Fruit fly (Drosophila melanogaster) whole organism, prepupa: ENCODE data around the gene CG1273.

Experiments used
- Blimp-1 ChIP-seq: fragments of 200-800 bp; sonication (Bioruptor generic); optimal IDR thresholded peaks from 3 replicates; lab custom pipeline; 2017; ENCODE audit warnings: missing biosample characterization, missing genetic modification characterization, mild to moderate bottlenecking, moderate library complexity, missing genetic modification reagents
- CG10669 ChIP-seq: fragments of 200-800 bp; sonication (Bioruptor generic); optimal IDR thresholded peaks from 3 replicates; lab custom pipeline; 2018; ENCODE audit warnings: missing biosample characterization, mild to moderate bottlenecking, missing genetic modification characterization, moderate library complexity
- CG11294 ChIP-seq: fragments of 200-800 bp; sonication (Bioruptor generic); IDR thresholded peaks from 2 replicates; pipeline ENCODE4 v1.3.6; 2022; ENCODE audit warnings: missing biosample characterization, missing genetic modification characterization
- CG11762 ChIP-seq: fragments of 200-800 bp; sonication (Bioruptor generic); optimal IDR thresholded peaks from 3 replicates; lab custom pipeline; 2016; ENCODE audit warnings: missing biosample characterization, missing genetic modification characterization; ENCODE audit not compliant: insufficient read depth
- CG11902 ChIP-seq: fragments of 200-800 bp; sonication (Bioruptor generic); optimal IDR thresholded peaks from 3 replicates; lab custom pipeline; 2016; ENCODE audit warnings: missing biosample characterization, missing genetic modification characterization
- CG15336 ChIP-seq: fragments of 200-800 bp; sonication (Bioruptor generic); IDR thresholded peaks from 2 replicates; pipeline ENCODE4 v1.3.6; 2022; ENCODE audit warnings: missing biosample characterization, missing genetic modification characterization
- CG1621 ChIP-seq: fragments of 200-800 bp; sonication (Bioruptor generic); optimal IDR thresholded peaks from 3 replicates; lab custom pipeline; 2018; ENCODE audit warnings: missing biosample characterization, mild to moderate bottlenecking, missing genetic modification characterization
- CG16779 ChIP-seq: fragments of 200-800 bp; sonication (Bioruptor generic); optimal IDR thresholded peaks from 3 replicates; lab custom pipeline; 2017; ENCODE audit warnings: missing biosample characterization, mild to moderate bottlenecking, missing genetic modification characterization
- CG31627 ChIP-seq: fragments of 200-800 bp; sonication (Bioruptor generic); optimal IDR thresholded peaks from 3 replicates; lab custom pipeline; 2016; ENCODE audit warnings: missing biosample characterization, missing genetic modification characterization
- CG32006 ChIP-seq: fragments of 200-800 bp; sonication (Bioruptor generic); optimal IDR thresholded peaks from 3 replicates; lab custom pipeline; 2017; ENCODE audit warnings: missing biosample characterization, mild to moderate bottlenecking, missing genetic modification characterization
- CG34406 ChIP-seq: fragments of 200-800 bp; sonication (Bioruptor generic); optimal IDR thresholded peaks from 3 replicates; lab custom pipeline; 2016; ENCODE audit warnings: missing biosample characterization, missing genetic modification characterization
- CG4318 ChIP-seq: fragments of 200-800 bp; sonication (Bioruptor generic); optimal IDR thresholded peaks from 3 replicates; lab custom pipeline; 2017; ENCODE audit warnings: missing biosample characterization, mild to moderate bottlenecking, missing genetic modification characterization
- CG6163 ChIP-seq: fragments of 200-800 bp; sonication (Bioruptor generic); IDR thresholded peaks from 3 replicates; pipeline ENCODE4 v1.3.6; 2022; ENCODE audit warnings: missing biosample characterization, missing genetic modification characterization
- CG6276 ChIP-seq: fragments of 200-800 bp; sonication (Bioruptor generic); optimal IDR thresholded peaks from 2 replicates; lab custom pipeline; 2017; ENCODE audit warnings: missing biosample characterization, mild to moderate bottlenecking, missing genetic modification characterization
- CG6792 ChIP-seq: fragments of 200-800 bp; sonication (Bioruptor generic); optimal IDR thresholded peaks from 3 replicates; lab custom pipeline; 2016; ENCODE audit warnings: missing biosample characterization, missing genetic modification characterization
- CG6808 ChIP-seq: fragments of 200-800 bp; sonication (Bioruptor generic); optimal IDR thresholded peaks from 3 replicates; lab custom pipeline; 2017; ENCODE audit warnings: missing biosample characterization, missing genetic modification characterization, mild to moderate bottlenecking, moderate library complexity, missing genetic modification reagents
- CG6854 ChIP-seq: fragments of 200-800 bp; sonication (Bioruptor generic); optimal IDR thresholded peaks from 2 replicates; lab custom pipeline; 2017; ENCODE audit warnings: missing biosample characterization, mild to moderate bottlenecking, missing genetic modification characterization
- CG7368 ChIP-seq: fragments of 200-800 bp; sonication (Bioruptor generic); optimal IDR thresholded peaks from 3 replicates; lab custom pipeline; 2016; ENCODE audit warnings: missing biosample characterization, missing genetic modification characterization
- CG8119 ChIP-seq: fragments of 200-800 bp; sonication (Bioruptor generic); IDR thresholded peaks from 3 replicates; pipeline ENCODE4 v1.3.6; 2022; ENCODE audit warnings: missing biosample characterization, missing genetic modification characterization
- CG8319 ChIP-seq: fragments of 200-800 bp; sonication (Bioruptor generic); optimal IDR thresholded peaks from 3 replicates; lab custom pipeline; 2016; ENCODE audit warnings: missing biosample characterization, missing genetic modification characterization
- CG8632 ChIP-seq: fragments of 200-800 bp; sonication (Bioruptor generic); optimal IDR thresholded peaks from 3 replicates; lab custom pipeline; 2016; ENCODE audit warnings: missing biosample characterization, missing genetic modification characterization
- CG9139 ChIP-seq: fragments of 200-800 bp; sonication (Bioruptor generic); optimal IDR thresholded peaks from 3 replicates; lab custom pipeline; 2017; ENCODE audit warnings: missing biosample characterization, mild to moderate bottlenecking, missing genetic modification characterization
- Eip75B ChIP-seq: fragments of 200-800 bp; sonication (Bioruptor generic); optimal IDR thresholded peaks from 3 replicates; lab custom pipeline; 2016; ENCODE audit warnings: missing biosample characterization, missing genetic modification characterization
- Eip78C ChIP-seq: fragments of 200-800 bp; sonication (Bioruptor generic); peaks from one replicate; lab custom pipeline; 2016; ENCODE audit warnings: missing biosample characterization, missing genetic modification characterization
- Eip93F ChIP-seq: fragments of 200-800 bp; sonication (Bioruptor generic); optimal IDR thresholded peaks from 2 replicates; lab custom pipeline; 2016; ENCODE audit warnings: missing biosample characterization, mild to moderate bottlenecking, missing genetic modification characterization
- Ets21C ChIP-seq: fragments of 200-800 bp; sonication (Bioruptor generic); optimal IDR thresholded peaks from 3 replicates; lab custom pipeline; 2016; ENCODE audit warnings: missing biosample characterization, missing genetic modification characterization
- Ets96B ChIP-seq: fragments of 200-800 bp; optimal IDR thresholded peaks from 2 replicates; lab custom pipeline; 2019; ENCODE audit warnings: missing biosample characterization, mild to moderate bottlenecking, missing genetic modification characterization, moderate library complexity
- Gug ChIP-seq: fragments of 200-800 bp; sonication (Bioruptor generic); IDR thresholded peaks from 2 replicates; pipeline ENCODE4 v1.3.6; 2022; ENCODE audit warnings: missing biosample characterization, missing genetic modification characterization
- Hr39 ChIP-seq: fragments of 200-800 bp; sonication (Bioruptor generic); optimal IDR thresholded peaks from 2 replicates; lab custom pipeline; 2016; ENCODE audit warnings: missing biosample characterization, missing genetic modification characterization
- Hr4 ChIP-seq: fragments of 200-800 bp; sonication (Bioruptor generic); optimal IDR thresholded peaks from 3 replicates; lab custom pipeline; 2016; ENCODE audit warnings: missing biosample characterization, missing genetic modification characterization
- Lpt ChIP-seq: fragments of 200-800 bp; sonication (Bioruptor generic); optimal IDR thresholded peaks from 3 replicates; lab custom pipeline; 2016; ENCODE audit warnings: missing biosample characterization, missing genetic modification characterization
- OdsH ChIP-seq: fragments of 200-800 bp; sonication (Bioruptor generic); optimal IDR thresholded peaks from 3 replicates; lab custom pipeline; 2016; ENCODE audit warnings: missing biosample characterization, missing genetic modification characterization
- Smox ChIP-seq: fragments of 200-800 bp; sonication (Bioruptor generic); optimal IDR thresholded peaks from 3 replicates; lab custom pipeline; 2016; ENCODE audit warnings: missing biosample characterization, missing genetic modification characterization
- Sox102F ChIP-seq: fragments of 200-800 bp; sonication (Bioruptor generic); optimal IDR thresholded peaks from 2 replicates; lab custom pipeline; 2016; ENCODE audit warnings: missing biosample characterization, mild to moderate bottlenecking, missing genetic modification characterization
- Sox14 ChIP-seq: fragments of 200-800 bp; sonication (Bioruptor generic); optimal IDR thresholded peaks from 3 replicates; lab custom pipeline; 2016; ENCODE audit warnings: missing biosample characterization, missing genetic modification characterization
- Sox15 ChIP-seq: fragments of 200-800 bp; sonication (Bioruptor generic); optimal IDR thresholded peaks from 3 replicates; lab custom pipeline; 2016; ENCODE audit warnings: missing biosample characterization, missing genetic modification characterization
- achi ChIP-seq: fragments of 200-800 bp; sonication (Bioruptor generic); optimal IDR thresholded peaks from 3 replicates; lab custom pipeline; 2016; ENCODE audit warnings: missing biosample characterization, missing genetic modification characterization
- acj6 ChIP-seq: fragments of 200-800 bp; sonication (Bioruptor generic); optimal IDR thresholded peaks from 3 replicates; lab custom pipeline; 2016; ENCODE audit warnings: missing biosample characterization, missing genetic modification characterization
- cyc ChIP-seq: fragments of 200-800 bp; sonication (Bioruptor generic); optimal IDR thresholded peaks from 3 replicates; lab custom pipeline; 2016; ENCODE audit warnings: missing biosample characterization, missing genetic modification characterization
- dac ChIP-seq: fragments of 200-800 bp; sonication (Bioruptor generic); optimal IDR thresholded peaks from 2 replicates; lab custom pipeline; 2017; ENCODE audit warnings: missing biosample characterization, mild to moderate bottlenecking, missing genetic modification characterization
- dsx ChIP-seq: fragments of 200-800 bp; optimal IDR thresholded peaks from 3 replicates; lab custom pipeline; 2019; ENCODE audit warnings: missing biosample characterization, mild to moderate bottlenecking, missing genetic modification characterization, moderate library complexity; ENCODE audit not compliant: poor library complexity, severe bottlenecking
- eg ChIP-seq: fragments of 200-800 bp; sonication (Bioruptor generic); IDR thresholded peaks from 3 replicates; pipeline ENCODE4 v1.3.6; 2022; ENCODE audit warnings: missing biosample characterization, missing genetic modification characterization
- esn ChIP-seq: fragments of 200-800 bp; sonication (Bioruptor generic); optimal IDR thresholded peaks from 2 replicates; lab custom pipeline; 2016; ENCODE audit warnings: missing biosample characterization, mild to moderate bottlenecking, missing genetic modification characterization, moderate library complexity
- fd59A ChIP-seq: fragments of 200-800 bp; sonication (Bioruptor generic); optimal IDR thresholded peaks from 2 replicates; lab custom pipeline; 2017; ENCODE audit warnings: missing biosample characterization, mild to moderate bottlenecking, missing genetic modification characterization, missing genetic modification reagents
- fkh ChIP-seq: fragments of 200-800 bp; sonication (Bioruptor generic); optimal IDR thresholded peaks from 3 replicates; lab custom pipeline; 2017; ENCODE audit warnings: missing biosample characterization, mild to moderate bottlenecking, missing genetic modification characterization, moderate library complexity
- lz ChIP-seq: fragments of 200-800 bp; sonication (Bioruptor generic); optimal IDR thresholded peaks from 3 replicates; lab custom pipeline; 2016; ENCODE audit warnings: missing biosample characterization, missing genetic modification characterization
- net ChIP-seq: fragments of 200-800 bp; sonication (Bioruptor generic); optimal IDR thresholded peaks from 3 replicates; lab custom pipeline; 2016; ENCODE audit warnings: missing biosample characterization, missing genetic modification characterization
- pdm3 ChIP-seq: fragments of 200-800 bp; sonication (Bioruptor generic); optimal IDR thresholded peaks from 3 replicates; lab custom pipeline; 2016; ENCODE audit warnings: missing biosample characterization, missing genetic modification characterization
- spab ChIP-seq: fragments of 200-800 bp; sonication (Bioruptor generic); optimal IDR thresholded peaks from 2 replicates; lab custom pipeline; 2017; ENCODE audit warnings: missing biosample characterization, mild to moderate bottlenecking, missing genetic modification characterization, missing genetic modification reagents
- ss ChIP-seq, 2 experiments: fragments of 200-800 bp; sonication (Bioruptor generic); optimal IDR thresholded peaks; 2 replicates in 1 of 2; 3 replicates in 1 of 2; lab custom pipeline; 2017 to 2018; ENCODE audit warnings: mild to moderate bottlenecking in 2 of 2, missing biosample characterization in 2 of 2, missing genetic modification characterization in 2 of 2, moderate library complexity in 1 of 2
- svp ChIP-seq: fragments of 200-800 bp; sonication (Bioruptor generic); peaks from one replicate; lab custom pipeline; 2016; ENCODE audit warnings: missing biosample characterization, missing genetic modification characterization
- topi ChIP-seq: fragments of 200-800 bp; sonication (Bioruptor generic); optimal IDR thresholded peaks from 3 replicates; lab custom pipeline; 2016; ENCODE audit warnings: missing biosample characterization, missing genetic modification characterization
- vri ChIP-seq: fragments of 200-800 bp; sonication (Bioruptor generic); optimal IDR thresholded peaks from 3 replicates; lab custom pipeline; 2016; ENCODE audit warnings: missing biosample characterization, mild to moderate bottlenecking, missing genetic modification characterization

CG1273 gene

DNA sequence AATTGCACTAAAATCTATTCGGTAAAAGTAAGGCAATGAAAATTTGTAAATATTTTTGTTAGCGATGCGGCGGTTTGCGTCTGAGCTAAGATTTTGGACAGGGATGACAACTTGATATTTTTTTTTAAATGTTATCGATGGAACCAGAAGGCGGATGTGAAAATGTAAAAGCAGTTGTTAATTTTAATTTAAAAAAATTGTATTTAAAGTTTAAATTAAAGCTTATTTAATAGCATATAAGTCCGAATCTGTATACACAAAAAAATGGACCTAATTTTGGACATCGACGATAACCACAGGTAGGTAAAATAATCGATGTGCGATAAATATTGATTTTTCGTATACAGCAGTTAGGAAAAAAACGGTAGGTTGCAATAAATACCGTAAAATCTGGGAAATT is 1.1 kb upstream of the CG1273 start, which contains the start of the genes CG11586 and VhaM9.7-a:
Gene CG11586, minus strand, starts transcription at position 87 of the 400 bp plus-strand sequence.
Gene VhaM9.7-a, plus strand, starts transcription at position 322 of the 400 bp plus-strand sequence.
- TF ChIP-seq dac (GFP tag; lab: Kevin White, UChicago) (no peak), Eip75B (GFP tag; lab: Kevin White, UChicago) (no peak), CG6808 (GFP tag; lab: Kevin White, UChicago) (no peak), eg (no peak), CG6163 (no peak), net (GFP tag; lab: Kevin White, UChicago) (no peak), Eip78C (GFP tag; lab: Kevin White, UChicago) (peak; percentile 81), Sox15 (GFP tag; lab: Kevin White, UChicago) (no peak), vri (GFP tag; lab: Kevin White, UChicago) (no peak), CG11902 (no peak), CG8319 (GFP tag; lab: Kevin White, UChicago) (no peak), CG32006 (GFP tag; lab: Kevin White, UChicago) (no peak), Hr39 (GFP tag; lab: Kevin White, UChicago) (peak; percentile 5), Ets96B (no peak), ss (GFP tag; optimal IDR thresholded peaks at IDR 0.05; lab: Kevin White, UChicago) (no peak), CG9139 (GFP tag; lab: Kevin White, UChicago) (no peak), fd59A (no peak), Hr4 (peak; percentile 10), CG6854 (GFP tag; lab: Kevin White, UChicago) (no peak), CG1621 (tag; lab: Kevin White, UChicago) (no peak), OdsH (GFP tag; lab: Kevin White, UChicago) (no peak), CG6792 (GFP tag; lab: Kevin White, UChicago) (no peak), CG6276 (GFP tag; lab: Kevin White, UChicago) (no peak), Smox (no peak), dsx (no peak), fkh (GFP tag; lab: Kevin White, UChicago) (peak; percentile 58), achi (peak; percentile 20), acj6 (GFP tag; lab: Kevin White, UChicago) (peak; percentile 27), svp (GFP tag; lab: Kevin White, UChicago) (no peak), Eip93F (no peak), lz (GFP tag; lab: Kevin White, UChicago) (peak; percentile 9), CG10669 (no peak), topi (GFP tag; lab: Kevin White, UChicago) (no peak), pdm3 (GFP tag; lab: Kevin White, UChicago) (peak; percentile 14), CG11294 (GFP tag; lab: Robert Waterston, UW) (no peak), Gug (GFP tag; lab: Robert Waterston, UW) (no peak), spab (GFP tag; lab: Kevin White, UChicago) (no peak), CG31627 (GFP tag; lab: Kevin White, UChicago) (peak; percentile 12), Ets21C (no peak), Sox102F (no peak), CG4318 (GFP tag; lab: Kevin White, UChicago) (no peak), cyc (GFP tag; lab: Kevin White, UChicago) (no peak), CG15336 (GFP tag; lab: Robert Waterston, UW) (no peak), CG8119 (GFP tag; lab: Robert Waterston, UW) (no peak), Lpt (no peak), Blimp-1 (GFP tag; lab: Kevin White, UChicago) (no peak), CG11762 (GFP tag; lab: Kevin White, UChicago) (no peak), Sox14 (GFP tag; lab: Kevin White, UChicago) (no peak), esn (GFP tag; lab: Kevin White, UChicago) (peak; percentile 48), CG16779 (no peak), CG8632 (GFP tag; lab: Kevin White, UChicago) (no peak), CG7368 (no peak), CG34406 (GFP tag; lab: Kevin White, UChicago) (no peak)
